Fruit fly (Drosophila melanogaster): ENCODE data around the gene CG13733.
A peak's percentile ranks its signal among the peaks of the same experiment; 100 is the strongest.

Gene CG13733

dm6 chr3L:17485280-17485792 lies 6.6 kb upstream of the CG13733 start (continued):
- TF ChIP-seq CG10267 (tag; optimal IDR thresholded peaks at IDR 0.05): peak; percentile 40
- TF ChIP-seq ERR (GFP tag; optimal IDR thresholded peaks at IDR 0.05): peak; percentile 1
- TF ChIP-seq CG34224 (GFP tag; IDR thresholded peaks at IDR 0.05; ENCODE audit: partially characterized antibody): no peak
- no peak for TF ChIP-seq D (optimal IDR thresholded peaks at IDR 0.05)
- peak; percentile 88 for TF ChIP-seq D (GFP tag; optimal IDR thresholded peaks at IDR 0.05)
- TF ChIP-seq slp2 (GFP tag; optimal IDR thresholded peaks at IDR 0.05): no peak

- no peak for TF ChIP-seq sd (tag; optimal IDR thresholded peaks at IDR 0.05)
- no peak for TF ChIP-seq CG3995 (GFP tag; optimal IDR thresholded peaks at IDR 0.05)
- TF ChIP-seq MESR4 (GFP tag; optimal IDR thresholded peaks at IDR 0.05): peak; percentile 50
- TF ChIP-seq jing (GFP tag; optimal IDR thresholded peaks at IDR 0.05): no peak
- TF ChIP-seq CTCF (GFP tag; optimal IDR thresholded peaks at IDR 0.05): no peak
- no peak for TF ChIP-seq emc (GFP tag; optimal IDR thresholded peaks at IDR 0.05)
- TF ChIP-seq CG3726 (GFP tag; IDR thresholded peaks at IDR 0.05): no peak
- no peak for TF ChIP-seq CG18599 (GFP tag; optimal IDR thresholded peaks at IDR 0.05)
- peak in 1 of 2 experiments; percentile 76 for TF ChIP-seq Pdp1 (GFP tag; optimal IDR thresholded peaks at IDR 0.05)
- TF ChIP-seq CG11696 (GFP tag; IDR thresholded peaks at IDR 0.05): no peak
- TF ChIP-seq CG17612 (GFP tag; IDR thresholded peaks at IDR 0.05): no peak
- no peak for TF ChIP-seq bcd (GFP tag; optimal IDR thresholded peaks at IDR 0.05)
- TF ChIP-seq CG14860 (GFP tag; IDR thresholded peaks at IDR 0.05; ENCODE audit: partially characterized antibody): no peak
- TF ChIP-seq prd (optimal IDR thresholded peaks at IDR 0.05): no peak
- TF ChIP-seq prd (GFP tag; IDR thresholded peaks at IDR 0.05): no peak
- 0 out of 2 replicates have a peak, but pooled peaks have one; percentile 6 for TF ChIP-seq Atf6 (GFP tag; IDR thresholded peaks at IDR 0.05)
- no peak for TF ChIP-seq Xrp1 (GFP tag; IDR thresholded peaks at IDR 0.05)
- TF ChIP-seq ftz-f1 (GFP tag; optimal IDR thresholded peaks at IDR 0.05): peak; percentile 78
- TF ChIP-seq CG16813 (GFP tag; IDR thresholded peaks at IDR 0.05; ENCODE audit: partially characterized antibody): no peak
- no peak for TF ChIP-seq CG11456 (GFP tag; IDR thresholded peaks at IDR 0.05)
- no peak; the same call in 1 of the 2 replicates for TF ChIP-seq Rfx (GFP tag; IDR thresholded peaks at IDR 0.05)
- TF ChIP-seq CG4820 (GFP tag; optimal IDR thresholded peaks at IDR 0.05): no peak
- no peak for TF ChIP-seq ranshi (GFP tag; IDR thresholded peaks at IDR 0.05)
- no peak for TF ChIP-seq Dfd (GFP tag; optimal IDR thresholded peaks at IDR 0.05)
- TF ChIP-seq NFAT (GFP tag; IDR thresholded peaks at IDR 0.05): no peak
- TF ChIP-seq disco-r (GFP tag; optimal IDR thresholded peaks at IDR 0.05): no peak
- no peak for TF ChIP-seq sima (GFP tag; optimal IDR thresholded peaks at IDR 0.05)
- no peak for TF ChIP-seq Chrac-16 (GFP tag; optimal IDR thresholded peaks at IDR 0.05)
- 0 out of 2 replicates have a peak, but pooled peaks have one; percentile 13 for TF ChIP-seq slbo (GFP tag; IDR thresholded peaks at IDR 0.05)
- no peak for TF ChIP-seq ssp (GFP tag; IDR thresholded peaks at IDR 0.05)
- TF ChIP-seq CG17912 (GFP tag; optimal IDR thresholded peaks at IDR 0.05): no peak
- TF ChIP-seq CG4730 (GFP tag; IDR thresholded peaks at IDR 0.05): no peak
- TF ChIP-seq usp (GFP tag; optimal IDR thresholded peaks at IDR 0.05): no peak
- TF ChIP-seq NfI (GFP tag; optimal IDR thresholded peaks at IDR 0.05): no peak
- no peak for TF ChIP-seq Side (GFP tag; optimal IDR thresholded peaks at IDR 0.05)
These were observed 2.2 kb downstream of the CG13733 start for dm6 chr3L:17476496-17476895.

- no peak for TF ChIP-seq tap (tag; optimal IDR thresholded peaks at IDR 0.05)
- TF ChIP-seq CG7357 (GFP tag; IDR thresholded peaks at IDR 0.05): no peak
- TF ChIP-seq CG30403 (GFP tag; optimal IDR thresholded peaks at IDR 0.05): peak; percentile 32
- TF ChIP-seq cg (GFP tag; optimal IDR thresholded peaks at IDR 0.05): no peak
- TF ChIP-seq dysf (GFP tag; IDR thresholded peaks at IDR 0.05): no peak
- peak; percentile 77 for TF ChIP-seq CG15514 (GFP tag; optimal IDR thresholded peaks at IDR 0.05)
- TF ChIP-seq CG13894 (tag; optimal IDR thresholded peaks at IDR 0.05): peak; percentile 60
- no peak for TF ChIP-seq Rx (GFP tag; IDR thresholded peaks at IDR 0.05)
- no peak for TF ChIP-seq p53 (GFP tag; optimal IDR thresholded peaks at IDR 0.05)
- TF ChIP-seq CG9437 (GFP tag; optimal IDR thresholded peaks at IDR 0.05): no peak
- TF ChIP-seq CG17186 (GFP tag; optimal IDR thresholded peaks at IDR 0.05): peak; percentile 14
- TF ChIP-seq twi (tag; optimal IDR thresholded peaks at IDR 0.05): peak; percentile 37
- TF ChIP-seq hth (optimal IDR thresholded peaks at IDR 0.05): no peak
These were observed 2.7 kb downstream of the CG13733 start, which contains the start of gene CG34250 for dm6 chr3L:17475979-17476393. Gene CG34250, plus strand, starts transcription at chr3L:17476222.
